Fruit fly (Drosophila melanogaster) whole organism, embryonic: Measurements from ENCODE around the gene Vsp37A.
A peak's percentile ranks its signal among the peaks of the same experiment; 100 is the strongest.

Source experiments
- Adf1 ChIP-seq: fragments of 200-800 bp; sonication (Bioruptor generic); IDR thresholded peaks from 2 replicates; pipeline ENCODE4 v1.3.6; 2022; ENCODE audit warnings: missing biosample characterization, missing genetic modification characterization
- CG10147 ChIP-seq: fragments of 200-800 bp; sonication (Bioruptor generic); optimal IDR thresholded peaks from 2 replicates; lab custom pipeline; 2019; ENCODE audit warnings: missing biosample characterization, mild to moderate bottlenecking, missing genetic modification characterization, moderate library complexity
- CG10654 ChIP-seq: fragments of 200-800 bp; sonication (Bioruptor generic); optimal IDR thresholded peaks from 2 replicates; lab custom pipeline; 2016; ENCODE audit warnings: missing biosample characterization, missing genetic modification characterization
- CG11247 ChIP-seq: fragments of 200-800 bp; sonication (Bioruptor generic); IDR thresholded peaks from 2 replicates; pipeline ENCODE4 v1.3.6; 2022; ENCODE audit warnings: missing biosample characterization, missing genetic modification characterization
- CG11456 ChIP-seq: fragments of 200-800 bp; sonication (Bioruptor generic); IDR thresholded peaks from 3 replicates; pipeline ENCODE4 v1.3.6; 2022; ENCODE audit warnings: missing biosample characterization, missing genetic modification characterization
- CG12071 ChIP-seq: fragments of 200-800 bp; sonication (Bioruptor generic); optimal IDR thresholded peaks from 3 replicates; lab custom pipeline; 2018; ENCODE audit warnings: missing biosample characterization, mild to moderate bottlenecking, missing genetic modification characterization
- CG12155 ChIP-seq: fragments of 200-800 bp; sonication (Bioruptor generic); optimal IDR thresholded peaks from 3 replicates; lab custom pipeline; 2016; ENCODE audit warnings: missing biosample characterization, missing genetic modification characterization
- CG13296 ChIP-seq: fragments of 200-800 bp; sonication (Bioruptor generic); optimal IDR thresholded peaks from 3 replicates; lab custom pipeline; 2018; ENCODE audit warnings: missing biosample characterization, mild to moderate bottlenecking, missing genetic modification characterization
- CG1647 ChIP-seq: fragments of 200-800 bp; sonication (Bioruptor generic); optimal IDR thresholded peaks from 3 replicates; lab custom pipeline; 2016; ENCODE audit warnings: missing biosample characterization, missing genetic modification characterization
- CG17829 ChIP-seq: fragments of 200-800 bp; optimal IDR thresholded peaks from 2 replicates; lab custom pipeline; 2019; ENCODE audit warnings: missing biosample characterization, mild to moderate bottlenecking, missing genetic modification characterization, moderate library complexity
- CG17912 ChIP-seq: fragments of 200-800 bp; sonication (Bioruptor generic); optimal IDR thresholded peaks from 2 replicates; lab custom pipeline; 2018; ENCODE audit warnings: missing biosample characterization, mild to moderate bottlenecking, missing genetic modification characterization
- CG18599 ChIP-seq: fragments of 200-800 bp; sonication (Bioruptor generic); optimal IDR thresholded peaks from 3 replicates; lab custom pipeline; 2017; ENCODE audit warnings: missing biosample characterization, missing genetic modification characterization, mild to moderate bottlenecking, moderate library complexity, missing genetic modification reagents
- CG2116 ChIP-seq: fragments of 200-800 bp; sonication (Bioruptor generic); optimal IDR thresholded peaks from 3 replicates; lab custom pipeline; 2018; ENCODE audit warnings: missing biosample characterization, mild to moderate bottlenecking, missing genetic modification characterization
- CG31441 ChIP-seq: fragments of 200-800 bp; sonication (Bioruptor generic); IDR thresholded peaks from 2 replicates; pipeline ENCODE4 v1.3.6; 2022; ENCODE audit warnings: missing biosample characterization, missing genetic modification characterization
- CG34224 ChIP-seq: fragments of 200-800 bp; sonication (Bioruptor generic); IDR thresholded peaks from 3 replicates; pipeline ENCODE4 v1.3.6; 2022; ENCODE audit warnings: missing biosample characterization, missing genetic modification characterization; ENCODE audit not compliant: partially characterized antibody
- CG4360 ChIP-seq: fragments of 200-800 bp; sonication (Bioruptor generic); IDR thresholded peaks from 2 replicates; pipeline ENCODE4 v1.3.6; 2022; ENCODE audit warnings: missing biosample characterization, missing genetic modification characterization
- CG4404 ChIP-seq: fragments of 200-800 bp; sonication (Bioruptor generic); IDR thresholded peaks from 2 replicates; pipeline ENCODE4 v1.3.6; 2022; ENCODE audit warnings: missing biosample characterization, missing genetic modification characterization
- CG5245 ChIP-seq: fragments of 200-800 bp; sonication (Bioruptor generic); optimal IDR thresholded peaks from 3 replicates; lab custom pipeline; 2016; ENCODE audit warnings: missing biosample characterization, missing genetic modification characterization
- CG6683 ChIP-seq: fragments of 200-800 bp; sonication (Bioruptor generic); optimal IDR thresholded peaks from 2 replicates; lab custom pipeline; 2017; ENCODE audit warnings: missing biosample characterization, mild to moderate bottlenecking, missing genetic modification characterization, missing genetic modification reagents
- CG8281 ChIP-seq: fragments of 200-800 bp; sonication (Bioruptor generic); optimal IDR thresholded peaks from 2 replicates; lab custom pipeline; 2018; ENCODE audit warnings: missing biosample characterization, mild to moderate bottlenecking, missing genetic modification characterization, moderate library complexity
- CG9797 ChIP-seq: fragments of 200-800 bp; sonication (Bioruptor generic); optimal IDR thresholded peaks from 3 replicates; lab custom pipeline; 2018; ENCODE audit warnings: missing biosample characterization, mild to moderate bottlenecking, missing genetic modification characterization
- CTCF ChIP-seq: fragments of 200-800 bp; sonication (Bioruptor generic); optimal IDR thresholded peaks from 2 replicates; lab custom pipeline; 2017; ENCODE audit warnings: missing biosample characterization, mild to moderate bottlenecking, missing genetic modification characterization, moderate library complexity
- Deaf1 ChIP-seq: fragments of 200-800 bp; optimal IDR thresholded peaks from 3 replicates; lab custom pipeline; 2019; ENCODE audit warnings: missing biosample characterization, mild to moderate bottlenecking, missing genetic modification characterization, moderate library complexity
- Dll ChIP-seq: fragments of 200-800 bp; sonication (Bioruptor generic); IDR thresholded peaks from 4 replicates; pipeline ENCODE4 v1.3.6; 2022; ENCODE audit warnings: missing biosample characterization, missing genetic modification characterization; ENCODE audit not compliant: partially characterized antibody
- Dref ChIP-seq: fragments of 200-800 bp; sonication (Bioruptor generic); IDR thresholded peaks from 2 replicates; pipeline ENCODE4 v1.3.6; 2022; ENCODE audit warnings: missing biosample characterization, missing genetic modification characterization
- E2f2 ChIP-seq: fragments of 200-800 bp; sonication (Bioruptor generic); IDR thresholded peaks from 2 replicates; pipeline ENCODE4 v1.3.6; 2022; ENCODE audit warnings: missing biosample characterization, missing genetic modification characterization
- Ets65A ChIP-seq: fragments of 200-800 bp; sonication (Bioruptor generic); peaks from one replicate; lab custom pipeline; 2016; ENCODE audit warnings: missing biosample characterization, missing genetic modification characterization
- Fer1 ChIP-seq: fragments of 200-800 bp; sonication (Bioruptor generic); optimal IDR thresholded peaks from 2 replicates; lab custom pipeline; 2017; ENCODE audit warnings: missing biosample characterization, mild to moderate bottlenecking, missing genetic modification characterization
- HHEX ChIP-seq: fragments of 200-800 bp; sonication (Bioruptor generic); optimal IDR thresholded peaks from 3 replicates; lab custom pipeline; 2017; ENCODE audit warnings: missing biosample characterization, mild to moderate bottlenecking, missing genetic modification characterization, missing genetic modification reagents
- HLH4C ChIP-seq: fragments of 200-800 bp; sonication (Bioruptor generic); IDR thresholded peaks from 3 replicates; pipeline ENCODE4 v1.3.6; 2022; ENCODE audit warnings: missing biosample characterization, missing genetic modification characterization; ENCODE audit not compliant: partially characterized antibody
- HLH54F ChIP-seq: fragments of 200-800 bp; sonication (Bioruptor generic); optimal IDR thresholded peaks from 3 replicates; lab custom pipeline; 2016; ENCODE audit warnings: missing biosample characterization, missing genetic modification characterization
- Lpt ChIP-seq: fragments of >200 bp; optimal IDR thresholded peaks from 2 replicates; lab custom pipeline; 2018; ENCODE audit warnings: missing biosample characterization, missing genetic modification characterization
- Myb ChIP-seq: fragments of 200-800 bp; sonication (Bioruptor generic); optimal IDR thresholded peaks from 2 replicates; lab custom pipeline; 2016; ENCODE audit warnings: missing biosample characterization, missing genetic modification characterization
- Nf-YA ChIP-seq: fragments of 200-800 bp; sonication (Bioruptor generic); IDR thresholded peaks from 2 replicates; pipeline ENCODE4 v1.3.6; 2022; ENCODE audit warnings: missing biosample characterization, missing genetic modification characterization
- Pdp1 ChIP-seq, 2 experiments: fragments of 200-800 bp; sonication (Bioruptor generic); optimal IDR thresholded peaks; 3 replicates each; lab custom pipeline; 2016; ENCODE audit warnings: missing biosample characterization in 2 of 2, missing genetic modification characterization in 2 of 2, mild to moderate bottlenecking in 1 of 2, moderate library complexity in 1 of 2
- Rfx ChIP-seq: fragments of 200-800 bp; sonication (Bioruptor generic); IDR thresholded peaks from 2 replicates; pipeline ENCODE4 v1.3.6; 2022; ENCODE audit warnings: missing biosample characterization, missing genetic modification characterization
- amos ChIP-seq: fragments of 200-800 bp; sonication (Bioruptor generic); IDR thresholded peaks from 2 replicates; pipeline ENCODE4 v1.3.6; 2022; ENCODE audit warnings: missing biosample characterization, missing genetic modification characterization; ENCODE audit not compliant: partially characterized antibody
- ci ChIP-seq: fragments of 200-800 bp; sonication (Bioruptor generic); IDR thresholded peaks from 3 replicates; pipeline ENCODE4 v1.3.6; 2022; ENCODE audit warnings: missing biosample characterization, missing genetic modification characterization
- dm ChIP-seq: fragments of 200-800 bp; sonication (Bioruptor generic); optimal IDR thresholded peaks from 3 replicates; lab custom pipeline; 2016; ENCODE audit warnings: missing biosample characterization, missing genetic modification characterization
- en ChIP-seq: fragments of 200-800 bp; sonication (Bioruptor generic); optimal IDR thresholded peaks from 2 replicates; lab custom pipeline; 2016; ENCODE audit warnings: missing biosample characterization, missing genetic modification characterization
- gfzf ChIP-seq: fragments of 200-800 bp; sonication (Bioruptor generic); optimal IDR thresholded peaks from 2 replicates; lab custom pipeline; 2016; ENCODE audit warnings: missing biosample characterization, mild to moderate bottlenecking, missing genetic modification characterization, moderate library complexity
- nerfin-2 ChIP-seq: fragments of 200-800 bp; sonication (Bioruptor generic); IDR thresholded peaks from 2 replicates; pipeline ENCODE4 v1.3.6; 2022; ENCODE audit warnings: missing biosample characterization, missing genetic modification characterization; ENCODE audit not compliant: partially characterized antibody
- oc ChIP-seq: fragments of 200-800 bp; sonication (Bioruptor generic); optimal IDR thresholded peaks from 2 replicates; lab custom pipeline; 2018; ENCODE audit warnings: missing biosample characterization, mild to moderate bottlenecking, missing genetic modification characterization, moderate library complexity
- otp ChIP-seq: fragments of 200-800 bp; sonication (Bioruptor generic); IDR thresholded peaks from 3 replicates; pipeline ENCODE4, ENCODE4 v1.3.6; 2022; ENCODE audit warnings: missing biosample characterization, missing genetic modification characterization
- pnt ChIP-seq: fragments of 200-800 bp; sonication (Bioruptor generic); optimal IDR thresholded peaks from 3 replicates; lab custom pipeline; 2016; ENCODE audit warnings: missing biosample characterization, missing genetic modification characterization
- pzg ChIP-seq: fragments of 200-800 bp; sonication (Bioruptor generic); optimal IDR thresholded peaks from 3 replicates; lab custom pipeline; 2018; ENCODE audit warnings: missing biosample characterization, mild to moderate bottlenecking, missing genetic modification characterization, moderate library complexity
- ro ChIP-seq: fragments of 200-800 bp; sonication (Bioruptor generic); IDR thresholded peaks from 2 replicates; pipeline ENCODE4 v1.3.6; 2022; ENCODE audit warnings: missing biosample characterization, missing genetic modification characterization
- seq ChIP-seq: fragments of 200-800 bp; sonication (Bioruptor generic); IDR thresholded peaks from 2 replicates; pipeline ENCODE4 v1.3.6; 2022; ENCODE audit warnings: missing biosample characterization, missing genetic modification characterization
- sim ChIP-seq: fragments of 200-800 bp; sonication (Bioruptor generic); IDR thresholded peaks from 2 replicates; pipeline ENCODE4 v1.3.6; 2022; ENCODE audit warnings: missing biosample characterization, missing genetic modification characterization
- so ChIP-seq: fragments of 200-800 bp; sonication (Bioruptor generic); IDR thresholded peaks from 3 replicates; pipeline ENCODE4 v1.3.6; 2022; ENCODE audit warnings: missing biosample characterization, missing genetic modification characterization
- sqz ChIP-seq: fragments of 200-800 bp; sonication (Bioruptor generic); optimal IDR thresholded peaks from 3 replicates; lab custom pipeline; 2018; ENCODE audit warnings: missing biosample characterization, mild to moderate bottlenecking, missing genetic modification characterization
- trem ChIP-seq: fragments of 200-800 bp; optimal IDR thresholded peaks from 3 replicates; lab custom pipeline; 2019; ENCODE audit warnings: missing biosample characterization, mild to moderate bottlenecking, missing genetic modification characterization, moderate library complexity

The Vsp37A gene

DNA sequence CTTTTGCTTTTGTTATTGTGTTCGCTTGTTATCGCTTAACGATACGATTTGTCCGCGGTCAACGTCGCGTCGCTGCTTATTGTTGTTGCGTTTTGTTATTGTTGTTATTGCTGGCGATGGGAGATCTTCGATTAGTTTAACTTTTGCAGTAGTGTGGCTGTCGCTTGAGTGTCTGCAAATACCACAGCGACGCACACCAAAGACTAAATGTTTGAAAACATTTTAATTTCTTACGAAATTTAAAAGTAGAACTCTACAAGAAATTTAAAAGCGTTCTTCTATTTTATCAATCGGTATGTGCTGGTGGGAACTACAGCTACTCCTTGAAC lies 1.3 kb upstream of the Vsp37A start, which contains the start of gene spdi (continued):
- TF ChIP-seq dm (no peak), CG17829 (peak; percentile 76), ci (GFP tag; lab: Robert Waterston, UW) (peak; percentile 28; the same call in 1 of the 3 replicates), oc (no peak), Dref (peak; percentile 68), CG13296 (GFP tag; lab: Kevin White, UChicago) (no peak), CG5245 (GFP tag; lab: Kevin White, UChicago) (no peak), Lpt (no peak), Adf1 (GFP tag; lab: Robert Waterston, UW) (peak; percentile 91), CG11456 (GFP tag; lab: Robert Waterston, UW) (no peak), Nf-YA (no peak), CG31441 (GFP tag; lab: Robert Waterston, UW) (no peak), seq (GFP tag; lab: Robert Waterston, UW) (no peak), pzg (peak; percentile 75), Myb (GFP tag; lab: Kevin White, UChicago) (peak; percentile 58), Deaf1 (tag; lab: Kevin White, UChicago) (peak; percentile 50), CG8281 (tag; lab: Kevin White, UChicago) (no peak), E2f2 (GFP tag; lab: Robert Waterston, UW) (peak; percentile 66), amos (peak; percentile 48; the same call in 1 of the 2 replicates), sqz (GFP tag; lab: Kevin White, UChicago) (no peak), HHEX (GFP tag; lab: Kevin White, UChicago) (no peak), CTCF (peak; percentile 8), otp (GFP tag; lab: Robert Waterston, UW) (no peak), Fer1 (no peak), CG2116 (peak; percentile 36), ro (GFP tag; lab: Robert Waterston, UW) (no peak), CG11247 (GFP tag; lab: Robert Waterston, UW) (no peak), CG34224 (GFP tag; lab: Robert Waterston, UW) (peak; percentile 40; the same call in 1 of the 3 replicates), CG1647 (GFP tag; lab: Kevin White, UChicago) (no peak), so (GFP tag; lab: Robert Waterston, UW) (no peak), CG4360 (GFP tag; lab: Robert Waterston, UW) (peak; percentile 90), Dll (GFP tag; lab: Robert Waterston, UW) (peak; percentile 42; the same call in 2 of the 4 replicates), CG12155 (no peak), CG9797 (GFP tag; lab: Kevin White, UChicago) (peak; percentile 79), sim (GFP tag; lab: Robert Waterston, UW) (no peak), nerfin-2 (GFP tag; lab: Robert Waterston, UW) (0 out of 2 replicates have a peak, but pooled peaks have one; percentile 41), pnt (GFP tag; lab: Kevin White, UChicago) (no peak), CG4404 (GFP tag; lab: Robert Waterston, UW) (no peak), Pdp1 (GFP tag; optimal IDR thresholded peaks at IDR 0.05; lab: Kevin White, UChicago) (peak in 1 of 2 experiments; percentile 39), CG18599 (no peak), CG6683 (GFP tag; lab: Kevin White, UChicago) (no peak), HLH54F (no peak), CG10147 (no peak), HLH4C (GFP tag; lab: Robert Waterston, UW) (no peak), Ets65A (GFP tag; lab: Kevin White, UChicago) (no peak), en (GFP tag; lab: Kevin White, UChicago) (no peak), Rfx (GFP tag; lab: Robert Waterston, UW) (no peak), CG17912 (GFP tag; lab: Kevin White, UChicago) (peak; percentile 26), gfzf (GFP tag; lab: Kevin White, UChicago) (peak; percentile 86), CG10654 (GFP tag; lab: Kevin White, UChicago) (no peak), CG12071 (GFP tag; lab: Kevin White, UChicago) (no peak), trem (tag; lab: Kevin White, UChicago) (peak; percentile 37)
